Fruit fly (Drosophila melanogaster) ovary, adult (tissue): Measurements from ENCODE around the gene LSm3.
A peak's percentile ranks its signal among the peaks of the same experiment; 100 is the strongest.

Source experiments
- CG17801 ChIP-seq: fragments of 200-800 bp; optimal IDR thresholded peaks from 2 replicates; lab custom pipeline; 2019; ENCODE audit warnings: missing biosample characterization, mild to moderate bottlenecking, missing genetic modification characterization, moderate library complexity; ENCODE audit not compliant: partially characterized antibody

Gene LSm3

dm6 chr3R:23996224-23996623 lies at the start of gene LSm3:
Gene LSm3, plus strand, starts transcription at chr3R:23996262.
- peak; percentile 49 for TF ChIP-seq CG17801

dm6 chr3R:23947002-23947401 lies 49.1 kb upstream of the LSm3 start:
- no peak for TF ChIP-seq CG17801

- no peak for TF ChIP-seq CG17801
Observed at dm6 chr3R:23948324-23948465, 47.9 kb upstream of the LSm3 start, which contains the start of gene CG12268. Gene CG12268, minus strand, starts transcription at chr3R:23948424.

dm6 chr3R:23948466-23949413 lies 47.3 kb upstream of the LSm3 start:
- no peak for TF ChIP-seq CG17801

dm6 chr3R:23955380-23955779 lies 40.7 kb upstream of the LSm3 start:
- TF ChIP-seq CG17801 = peak; percentile 20

- TF ChIP-seq CG17801 = peak; percentile 88
Observed at dm6 chr3R:23958091-23958838, 37.8 kb upstream of the LSm3 start, which contains the start of the genes GluProRS and AP-1sigma. Gene GluProRS, minus strand, starts transcription at chr3R:23958391. Gene AP-1sigma, plus strand, starts transcription at chr3R:23958651.

- TF ChIP-seq CG17801 = no peak
Observed at dm6 chr3R:23960865-23961264, 35.2 kb upstream of the LSm3 start.

- no peak for TF ChIP-seq CG17801
Observed at dm6 chr3R:23962781-23963222, 33.3 kb upstream of the LSm3 start, which contains the start of gene CG31140. Gene CG31140, plus strand, starts transcription at chr3R:23963180.

dm6 chr3R:23964913-23965718 lies 30.9 kb upstream of the LSm3 start:
- no peak for TF ChIP-seq CG17801

dm6 chr3R:23969449-23969848 lies 26.6 kb upstream of the LSm3 start:
- TF ChIP-seq CG17801 = no peak

dm6 chr3R:23971208-23971607 lies 24.9 kb upstream of the LSm3 start:
- TF ChIP-seq CG17801 = no peak

dm6 chr3R:23971764-23972163 lies 24.3 kb upstream of the LSm3 start:
- no peak for TF ChIP-seq CG17801

- no peak for TF ChIP-seq CG17801
Observed at dm6 chr3R:23981645-23982044, 14.4 kb upstream of the LSm3 start.

dm6 chr3R:23986479-23986930 lies 9.6 kb upstream of the LSm3 start, which contains the start of the genes CG13603 and CG5902:
Gene CG13603, minus strand, starts transcription at chr3R:23986569.
Gene CG5902, plus strand, starts transcription at chr3R:23986642.
- peak; percentile 75 for TF ChIP-seq CG17801

- no peak for TF ChIP-seq CG17801
Observed at dm6 chr3R:23991364-23991763, 4.7 kb upstream of the LSm3 start.
